Fruit fly (Drosophila melanogaster) whole organism, prepupa: Measurements from ENCODE around the gene Tango10.

Source experiments
- CG10631 ChIP-seq: fragments of 200-800 bp; sonication (Bioruptor generic); optimal IDR thresholded peaks from 2 replicates; lab custom pipeline; 2016; ENCODE audit warnings: missing biosample characterization, missing genetic modification characterization
- CG15336 ChIP-seq: fragments of 200-800 bp; sonication (Bioruptor generic); IDR thresholded peaks from 2 replicates; pipeline ENCODE4 v1.3.6; 2022; ENCODE audit warnings: missing biosample characterization, missing genetic modification characterization
- CG1621 ChIP-seq: fragments of 200-800 bp; sonication (Bioruptor generic); optimal IDR thresholded peaks from 3 replicates; lab custom pipeline; 2018; ENCODE audit warnings: missing biosample characterization, mild to moderate bottlenecking, missing genetic modification characterization
- CG16779 ChIP-seq: fragments of 200-800 bp; sonication (Bioruptor generic); optimal IDR thresholded peaks from 3 replicates; lab custom pipeline; 2017; ENCODE audit warnings: missing biosample characterization, mild to moderate bottlenecking, missing genetic modification characterization
- CG3032 ChIP-seq: fragments of 200-800 bp; optimal IDR thresholded peaks from 2 replicates; lab custom pipeline; 2019; ENCODE audit warnings: missing biosample characterization, mild to moderate bottlenecking, missing genetic modification characterization, moderate library complexity
- CG31627 ChIP-seq: fragments of 200-800 bp; sonication (Bioruptor generic); optimal IDR thresholded peaks from 3 replicates; lab custom pipeline; 2016; ENCODE audit warnings: missing biosample characterization, missing genetic modification characterization
- CG32006 ChIP-seq: fragments of 200-800 bp; sonication (Bioruptor generic); optimal IDR thresholded peaks from 3 replicates; lab custom pipeline; 2017; ENCODE audit warnings: missing biosample characterization, mild to moderate bottlenecking, missing genetic modification characterization
- CG34406 ChIP-seq: fragments of 200-800 bp; sonication (Bioruptor generic); optimal IDR thresholded peaks from 3 replicates; lab custom pipeline; 2016; ENCODE audit warnings: missing biosample characterization, missing genetic modification characterization
- CG3919 ChIP-seq: fragments of 200-800 bp; sonication (Bioruptor generic); optimal IDR thresholded peaks from 3 replicates; lab custom pipeline; 2016; ENCODE audit warnings: missing biosample characterization, missing genetic modification characterization
- CG6163 ChIP-seq: fragments of 200-800 bp; sonication (Bioruptor generic); IDR thresholded peaks from 3 replicates; pipeline ENCODE4 v1.3.6; 2022; ENCODE audit warnings: missing biosample characterization, missing genetic modification characterization
- CG6276 ChIP-seq: fragments of 200-800 bp; sonication (Bioruptor generic); optimal IDR thresholded peaks from 2 replicates; lab custom pipeline; 2017; ENCODE audit warnings: missing biosample characterization, mild to moderate bottlenecking, missing genetic modification characterization
- CG6808 ChIP-seq: fragments of 200-800 bp; sonication (Bioruptor generic); optimal IDR thresholded peaks from 3 replicates; lab custom pipeline; 2017; ENCODE audit warnings: missing biosample characterization, missing genetic modification characterization, mild to moderate bottlenecking, moderate library complexity, missing genetic modification reagents
- CG6854 ChIP-seq: fragments of 200-800 bp; sonication (Bioruptor generic); optimal IDR thresholded peaks from 2 replicates; lab custom pipeline; 2017; ENCODE audit warnings: missing biosample characterization, mild to moderate bottlenecking, missing genetic modification characterization
- CG8119 ChIP-seq: fragments of 200-800 bp; sonication (Bioruptor generic); IDR thresholded peaks from 3 replicates; pipeline ENCODE4 v1.3.6; 2022; ENCODE audit warnings: missing biosample characterization, missing genetic modification characterization
- CG8319 ChIP-seq: fragments of 200-800 bp; sonication (Bioruptor generic); optimal IDR thresholded peaks from 3 replicates; lab custom pipeline; 2016; ENCODE audit warnings: missing biosample characterization, missing genetic modification characterization
- CG8632 ChIP-seq: fragments of 200-800 bp; sonication (Bioruptor generic); optimal IDR thresholded peaks from 3 replicates; lab custom pipeline; 2016; ENCODE audit warnings: missing biosample characterization, missing genetic modification characterization
- CG9139 ChIP-seq: fragments of 200-800 bp; sonication (Bioruptor generic); optimal IDR thresholded peaks from 3 replicates; lab custom pipeline; 2017; ENCODE audit warnings: missing biosample characterization, mild to moderate bottlenecking, missing genetic modification characterization
- Eip75B ChIP-seq: fragments of 200-800 bp; sonication (Bioruptor generic); optimal IDR thresholded peaks from 3 replicates; lab custom pipeline; 2016; ENCODE audit warnings: missing biosample characterization, missing genetic modification characterization
- Eip78C ChIP-seq: fragments of 200-800 bp; sonication (Bioruptor generic); peaks from one replicate; lab custom pipeline; 2016; ENCODE audit warnings: missing biosample characterization, missing genetic modification characterization
- Eip93F ChIP-seq: fragments of 200-800 bp; sonication (Bioruptor generic); optimal IDR thresholded peaks from 2 replicates; lab custom pipeline; 2016; ENCODE audit warnings: missing biosample characterization, mild to moderate bottlenecking, missing genetic modification characterization
- Ets21C ChIP-seq: fragments of 200-800 bp; sonication (Bioruptor generic); optimal IDR thresholded peaks from 3 replicates; lab custom pipeline; 2016; ENCODE audit warnings: missing biosample characterization, missing genetic modification characterization
- Ets96B ChIP-seq: fragments of 200-800 bp; optimal IDR thresholded peaks from 2 replicates; lab custom pipeline; 2019; ENCODE audit warnings: missing biosample characterization, mild to moderate bottlenecking, missing genetic modification characterization, moderate library complexity
- Hr38 ChIP-seq: sonication (Bioruptor generic); optimal IDR thresholded peaks from 2 replicates; lab custom pipeline; 2016; ENCODE audit warnings: missing biosample characterization, missing genetic modification characterization
- Hr39 ChIP-seq: fragments of 200-800 bp; sonication (Bioruptor generic); optimal IDR thresholded peaks from 2 replicates; lab custom pipeline; 2016; ENCODE audit warnings: missing biosample characterization, missing genetic modification characterization
- Hr4 ChIP-seq: fragments of 200-800 bp; sonication (Bioruptor generic); optimal IDR thresholded peaks from 3 replicates; lab custom pipeline; 2016; ENCODE audit warnings: missing biosample characterization, missing genetic modification characterization
- Lpt ChIP-seq: fragments of 200-800 bp; sonication (Bioruptor generic); optimal IDR thresholded peaks from 3 replicates; lab custom pipeline; 2016; ENCODE audit warnings: missing biosample characterization, missing genetic modification characterization
- Met ChIP-seq: fragments of 200-800 bp; sonication (Bioruptor generic); optimal IDR thresholded peaks from 3 replicates; lab custom pipeline; 2016; ENCODE audit warnings: missing biosample characterization, missing genetic modification characterization
- OdsH ChIP-seq: fragments of 200-800 bp; sonication (Bioruptor generic); optimal IDR thresholded peaks from 3 replicates; lab custom pipeline; 2016; ENCODE audit warnings: missing biosample characterization, missing genetic modification characterization
- Sox102F ChIP-seq: fragments of 200-800 bp; sonication (Bioruptor generic); optimal IDR thresholded peaks from 2 replicates; lab custom pipeline; 2016; ENCODE audit warnings: missing biosample characterization, mild to moderate bottlenecking, missing genetic modification characterization
- Sox14 ChIP-seq: fragments of 200-800 bp; sonication (Bioruptor generic); optimal IDR thresholded peaks from 3 replicates; lab custom pipeline; 2016; ENCODE audit warnings: missing biosample characterization, missing genetic modification characterization
- acj6 ChIP-seq: fragments of 200-800 bp; sonication (Bioruptor generic); optimal IDR thresholded peaks from 3 replicates; lab custom pipeline; 2016; ENCODE audit warnings: missing biosample characterization, missing genetic modification characterization
- dac ChIP-seq: fragments of 200-800 bp; sonication (Bioruptor generic); optimal IDR thresholded peaks from 2 replicates; lab custom pipeline; 2017; ENCODE audit warnings: missing biosample characterization, mild to moderate bottlenecking, missing genetic modification characterization
- dsx ChIP-seq: fragments of 200-800 bp; optimal IDR thresholded peaks from 3 replicates; lab custom pipeline; 2019; ENCODE audit warnings: missing biosample characterization, mild to moderate bottlenecking, missing genetic modification characterization, moderate library complexity; ENCODE audit not compliant: poor library complexity, severe bottlenecking
- eg ChIP-seq: fragments of 200-800 bp; sonication (Bioruptor generic); IDR thresholded peaks from 3 replicates; pipeline ENCODE4 v1.3.6; 2022; ENCODE audit warnings: missing biosample characterization, missing genetic modification characterization
- esn ChIP-seq: fragments of 200-800 bp; sonication (Bioruptor generic); optimal IDR thresholded peaks from 2 replicates; lab custom pipeline; 2016; ENCODE audit warnings: missing biosample characterization, mild to moderate bottlenecking, missing genetic modification characterization, moderate library complexity
- fd85E ChIP-seq: fragments of 200-800 bp; sonication (Bioruptor generic); optimal IDR thresholded peaks from 3 replicates; lab custom pipeline; 2016; ENCODE audit warnings: missing biosample characterization, missing genetic modification characterization
- fkh ChIP-seq: fragments of 200-800 bp; sonication (Bioruptor generic); optimal IDR thresholded peaks from 3 replicates; lab custom pipeline; 2017; ENCODE audit warnings: missing biosample characterization, mild to moderate bottlenecking, missing genetic modification characterization, moderate library complexity
- net ChIP-seq: fragments of 200-800 bp; sonication (Bioruptor generic); optimal IDR thresholded peaks from 3 replicates; lab custom pipeline; 2016; ENCODE audit warnings: missing biosample characterization, missing genetic modification characterization
- spab ChIP-seq: fragments of 200-800 bp; sonication (Bioruptor generic); optimal IDR thresholded peaks from 2 replicates; lab custom pipeline; 2017; ENCODE audit warnings: missing biosample characterization, mild to moderate bottlenecking, missing genetic modification characterization, missing genetic modification reagents
- ss ChIP-seq, 2 experiments: fragments of 200-800 bp; sonication (Bioruptor generic); optimal IDR thresholded peaks; 2 replicates in 1 of 2; 3 replicates in 1 of 2; lab custom pipeline; 2017 to 2018; ENCODE audit warnings: mild to moderate bottlenecking in 2 of 2, missing biosample characterization in 2 of 2, missing genetic modification characterization in 2 of 2, moderate library complexity in 1 of 2
- svp ChIP-seq: fragments of 200-800 bp; sonication (Bioruptor generic); peaks from one replicate; lab custom pipeline; 2016; ENCODE audit warnings: missing biosample characterization, missing genetic modification characterization
- topi ChIP-seq: fragments of 200-800 bp; sonication (Bioruptor generic); optimal IDR thresholded peaks from 3 replicates; lab custom pipeline; 2016; ENCODE audit warnings: missing biosample characterization, missing genetic modification characterization
- vri ChIP-seq: fragments of 200-800 bp; sonication (Bioruptor generic); optimal IDR thresholded peaks from 3 replicates; lab custom pipeline; 2016; ENCODE audit warnings: missing biosample characterization, mild to moderate bottlenecking, missing genetic modification characterization

Gene Tango10

DNA sequence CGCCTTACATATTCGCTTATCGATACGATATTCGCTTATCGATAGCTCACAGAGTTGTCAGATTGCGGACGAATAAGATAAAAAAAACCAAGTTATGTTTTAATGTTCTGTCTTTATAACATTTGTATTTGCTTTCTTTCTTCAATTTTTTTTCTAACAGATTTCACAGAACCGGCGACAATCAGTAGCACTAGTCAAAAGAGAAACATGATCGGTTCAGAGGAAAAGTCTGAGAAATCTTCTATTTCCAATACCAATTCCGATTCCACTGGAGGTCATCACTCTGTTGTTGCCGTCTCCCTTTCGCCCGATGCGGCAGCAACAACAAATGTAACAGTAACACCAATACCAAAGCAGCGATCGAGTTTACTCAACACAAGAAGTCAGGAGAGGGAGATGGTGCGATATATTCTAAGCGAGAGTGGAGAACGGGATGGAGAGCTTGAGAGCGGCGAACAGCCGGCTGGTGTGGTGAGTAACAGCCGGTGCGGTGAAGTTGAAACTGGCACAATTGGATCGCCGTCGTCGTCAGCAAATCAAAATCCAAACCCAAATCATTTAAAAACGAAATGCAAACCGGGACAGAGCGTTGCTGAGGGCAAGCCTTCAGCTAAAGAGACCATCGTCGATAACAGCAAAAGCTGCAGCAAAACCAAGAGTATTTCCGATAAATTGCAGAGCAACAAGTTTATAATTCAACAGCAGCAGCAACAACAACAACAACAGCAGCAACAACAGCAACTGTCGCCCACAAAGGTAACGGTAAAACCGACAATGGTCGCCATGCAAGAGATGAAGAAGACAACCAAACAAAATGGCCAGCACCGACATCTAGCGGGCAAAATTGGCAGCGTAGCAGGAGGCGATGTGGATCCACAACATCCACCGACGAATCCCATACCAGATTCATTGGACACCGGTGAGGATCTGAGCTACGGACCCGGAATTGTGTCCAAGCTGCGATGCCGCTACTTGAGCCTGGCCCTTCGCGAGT lies 38.2 kb upstream of the Tango10 start (continued):
- TF ChIP-seq Lpt (GFP tag; lab: Kevin White, UChicago) (peak; percentile 45), CG3032 (tag; lab: Kevin White, UChicago) (peak; percentile 52), Eip93F (GFP tag; lab: Kevin White, UChicago) (peak; percentile 16), CG8119 (GFP tag; lab: Robert Waterston, UW) (peak; percentile 55), Ets96B (tag; lab: Kevin White, UChicago) (peak; percentile 29), fkh (GFP tag; lab: Kevin White, UChicago) (peak; percentile 91), Hr39 (peak; percentile 78), Hr4 (GFP tag; lab: Kevin White, UChicago) (peak; percentile 60), Eip75B (GFP tag; lab: Kevin White, UChicago) (peak; percentile 54), CG31627 (GFP tag; lab: Kevin White, UChicago) (peak; percentile 76), CG8319 (peak; percentile 27), CG34406 (GFP tag; lab: Kevin White, UChicago) (peak; percentile 40), Eip78C (GFP tag; lab: Kevin White, UChicago) (peak; percentile 81), CG1621 (tag; lab: Kevin White, UChicago) (peak; percentile 14), acj6 (GFP tag; lab: Kevin White, UChicago) (peak; percentile 58), Met (no peak), Hr38 (no peak), CG3919 (peak; percentile 58)

DNA sequence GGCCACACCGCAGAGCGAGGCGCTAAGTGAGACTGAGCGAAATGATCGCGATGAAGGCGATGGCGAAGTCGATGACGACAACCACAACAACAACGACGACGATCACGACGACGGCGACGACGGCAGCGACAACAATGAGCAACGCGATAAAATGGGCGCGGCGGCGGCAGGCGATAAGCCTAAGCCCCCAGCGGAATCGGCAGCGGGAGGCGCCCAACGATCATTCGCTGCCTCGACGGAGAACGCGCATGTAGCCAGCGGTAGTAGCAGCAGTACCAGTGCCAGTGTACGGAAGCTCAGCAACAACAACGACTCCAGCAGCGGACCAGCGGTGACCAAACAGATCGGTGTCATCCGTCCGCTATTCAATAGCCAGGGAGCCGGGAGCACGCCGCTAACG lies 36.6 kb upstream of the Tango10 start:
- TF ChIP-seq eg (GFP tag; lab: Robert Waterston, UW) (peak; percentile 42; the same call in 1 of the 3 replicates), Eip93F (GFP tag; lab: Kevin White, UChicago) (peak; percentile 37), fkh (GFP tag; lab: Kevin White, UChicago) (peak; percentile 10), Hr4 (GFP tag; lab: Kevin White, UChicago) (no peak), Eip78C (GFP tag; lab: Kevin White, UChicago) (peak; percentile 22), vri (GFP tag; lab: Kevin White, UChicago) (peak; percentile 46), CG9139 (GFP tag; lab: Kevin White, UChicago) (no peak), Sox14 (peak; percentile 63), CG6163 (GFP tag; lab: Robert Waterston, UW) (peak; percentile 60; the same call in 2 of the 3 replicates), svp (GFP tag; lab: Kevin White, UChicago) (peak; percentile 85), CG8119 (GFP tag; lab: Robert Waterston, UW) (no peak), topi (GFP tag; lab: Kevin White, UChicago) (peak; percentile 41), esn (GFP tag; lab: Kevin White, UChicago) (peak; percentile 13), ss (GFP tag; optimal IDR thresholded peaks at IDR 0.05; lab: Kevin White, UChicago) (peak in 1 of 2 experiments; percentile 42), Eip75B (GFP tag; lab: Kevin White, UChicago) (peak; percentile 7)

DNA sequence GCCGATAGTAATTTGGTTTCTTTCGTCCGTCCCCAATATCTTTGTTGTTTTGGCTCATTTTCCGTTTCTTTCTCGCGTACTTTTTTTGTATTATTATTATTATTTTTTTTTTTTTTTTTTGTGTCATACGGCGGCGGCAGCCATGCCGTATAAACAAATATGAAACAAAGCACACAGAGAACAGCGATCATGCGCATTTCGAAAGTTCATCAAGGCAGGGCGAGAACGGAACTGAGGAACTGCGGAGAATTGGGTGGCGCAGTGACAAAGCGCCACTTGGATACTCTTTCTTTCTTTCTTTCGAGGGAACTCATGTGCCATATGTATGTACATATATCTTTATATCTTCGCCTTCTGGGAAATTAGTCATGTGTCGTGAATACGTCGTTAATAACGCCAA lies 35.6 kb upstream of the Tango10 start:
- TF ChIP-seq CG8119 (GFP tag; lab: Robert Waterston, UW): peak; percentile 60; the same call in 2 of the 3 replicates
- peak; percentile 53 for TF ChIP-seq fkh (GFP tag; lab: Kevin White, UChicago)
- 0 out of 2 replicates have a peak, but pooled peaks have one; percentile 31 for TF ChIP-seq CG15336 (GFP tag; lab: Robert Waterston, UW)
- no peak for TF ChIP-seq CG8319
- TF ChIP-seq CG6808 (GFP tag; lab: Kevin White, UChicago): peak; percentile 39
- peak; percentile 14 for TF ChIP-seq Hr39
- peak; percentile 31 for TF ChIP-seq acj6 (GFP tag; lab: Kevin White, UChicago)
- peak; percentile 4 for TF ChIP-seq CG10631 (GFP tag; lab: Kevin White, UChicago)
- no peak for TF ChIP-seq dac
- peak; percentile 28 for TF ChIP-seq CG9139 (GFP tag; lab: Kevin White, UChicago)
- TF ChIP-seq fd85E (GFP tag; lab: Kevin White, UChicago): no peak
- TF ChIP-seq Eip93F (GFP tag; lab: Kevin White, UChicago): peak; percentile 84
- no peak for TF ChIP-seq CG6276 (GFP tag; lab: Kevin White, UChicago)
- peak; percentile 11 for TF ChIP-seq CG6854 (GFP tag; lab: Kevin White, UChicago)
- peak; percentile 62 for TF ChIP-seq Sox102F (GFP tag; lab: Kevin White, UChicago)
- TF ChIP-seq CG16779 (tag; lab: Kevin White, UChicago): peak; percentile 23
- no peak for TF ChIP-seq Ets21C (GFP tag; lab: Kevin White, UChicago)
- peak; percentile 31 for TF ChIP-seq Ets96B (tag; lab: Kevin White, UChicago)
- peak; percentile 34 for TF ChIP-seq CG1621 (tag; lab: Kevin White, UChicago)
- peak; percentile 30 for TF ChIP-seq CG32006 (GFP tag; lab: Kevin White, UChicago)
- TF ChIP-seq OdsH (GFP tag; lab: Kevin White, UChicago): peak; percentile 22
- TF ChIP-seq net (GFP tag; lab: Kevin White, UChicago): peak; percentile 30
- no peak for TF ChIP-seq spab (GFP tag; lab: Kevin White, UChicago)
- peak; percentile 29 for TF ChIP-seq dsx (GFP tag; lab: Kevin White, UChicago)
- TF ChIP-seq Sox14: peak; percentile 69
- TF ChIP-seq CG8632: peak; percentile 35
